Worm (Caenorhabditis elegans): Measurements from ENCODE around the gene srw-21.

The srw-21 gene

ce11 chrV:15521920-15522319 lies 34.1 kb downstream of the srw-21 start, which contains the start of gene lgc-31:
Gene lgc-31 (minus strand): TSS chrV:15522020.
- TF ChIP-seq lsy-2 (tag; optimal IDR thresholded peaks at IDR 0.05) (no peak), nhr-12 (tag; optimal IDR thresholded peaks at IDR 0.05) (no peak), mdl-1 (tag; optimal IDR thresholded peaks at IDR 0.05) (no peak), nhr-21 (tag; optimal IDR thresholded peaks at IDR 0.05) (no peak), snpc-4 (tag; optimal IDR thresholded peaks at IDR 0.05) (no peak), nhr-6 (tag; optimal IDR thresholded peaks at IDR 0.05) (no peak)

ce11 chrV:15529069-15529468 lies 41.2 kb downstream of the srw-21 start, which contains the start of gene srh-276:
Gene srh-276 (plus strand): TSS chrV:15529369.
- TF ChIP-seq lsy-2 (tag; optimal IDR thresholded peaks at IDR 0.05) (no peak), lin-11 (tag; optimal IDR thresholded peaks at IDR 0.05) (no peak), gmeb-1 (tag; optimal IDR thresholded peaks at IDR 0.05) (no peak), egl-27 (tag; optimal IDR thresholded peaks at IDR 0.05) (no peak), nhr-25 (tag; optimal IDR thresholded peaks at IDR 0.05) (no peak), nhr-12 (tag; optimal IDR thresholded peaks at IDR 0.05) (no peak), nhr-11 (tag; optimal IDR thresholded peaks at IDR 0.05) (no peak), nhr-23 (tag; optimal IDR thresholded peaks at IDR 0.05) (no peak), unc-39 (tag; optimal IDR thresholded peaks at IDR 0.05) (no peak), ama-1 (optimal IDR thresholded peaks at IDR 0.05) (no peak), ztf-11 (tag; optimal IDR thresholded peaks at IDR 0.05) (no peak), crh-2 (tag; optimal IDR thresholded peaks at IDR 0.05) (no peak)

DNA sequence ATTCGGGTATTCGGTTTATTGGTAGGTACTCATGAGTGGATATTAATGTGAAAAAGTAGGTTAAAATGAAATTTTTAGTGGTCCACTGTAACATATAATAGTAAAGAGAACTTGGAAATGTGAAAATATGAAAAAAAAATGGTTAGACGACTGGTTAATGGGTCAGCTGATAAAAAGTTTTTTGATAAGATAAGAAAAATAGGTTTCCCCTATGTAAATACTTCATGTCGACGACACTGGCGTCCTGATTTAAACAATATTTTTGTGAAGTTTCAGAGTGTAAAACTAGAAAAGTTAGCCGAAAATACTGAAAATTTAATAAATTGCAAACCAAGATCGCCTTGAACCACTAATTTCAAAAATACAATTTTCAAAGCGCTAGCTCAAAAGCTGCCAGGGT lies 45.2 kb downstream of the srw-21 start, which contains the start of gene F21A3.11:
TSS of gene F21A3.11 (minus strand) at position 117 of the 400 bp plus-strand sequence.
- TF ChIP-seq blmp-1 (tag; optimal IDR thresholded peaks at IDR 0.05; ENCODE audit: insufficient read depth) = no peak
- no peak for TF ChIP-seq C34F6.9 (tag; optimal IDR thresholded peaks at IDR 0.05)
- TF ChIP-seq fos-1 (tag; optimal IDR thresholded peaks at IDR 0.05) = peak; percentile 49
- TF ChIP-seq alr-1 (tag; optimal IDR thresholded peaks at IDR 0.05) = no peak

DNA sequence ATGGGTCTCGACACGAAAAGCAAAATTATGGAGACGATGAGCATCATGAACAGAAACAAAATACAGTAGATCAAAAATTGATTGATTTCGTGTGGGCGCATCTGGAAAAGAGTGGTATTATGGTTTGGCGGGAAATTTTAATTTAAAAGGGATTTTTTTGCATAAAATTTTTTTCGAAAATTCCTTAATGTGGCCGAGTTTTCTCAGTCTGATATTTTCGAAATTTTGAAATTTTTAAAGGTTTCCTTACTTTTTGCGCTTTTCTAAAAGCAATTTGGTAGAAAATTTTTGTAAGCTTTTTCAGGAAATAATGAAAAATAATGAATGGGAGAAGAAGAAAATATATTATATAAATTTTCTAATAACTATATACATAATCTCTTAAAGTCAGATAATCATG lies 46.0 kb downstream of the srw-21 start, which contains the start of gene F21A3.2:
TSS of gene F21A3.2 (minus strand) at position 101 of the 400 bp plus-strand sequence.
- TF ChIP-seq ztf-1 (GFP tag; conservative IDR thresholded peaks at IDR 0.05) = no peak
- TF ChIP-seq blmp-1 (tag; optimal IDR thresholded peaks at IDR 0.05; ENCODE audit: insufficient read depth) = no peak
- no peak for TF ChIP-seq gmeb-1 (tag; optimal IDR thresholded peaks at IDR 0.05)
- TF ChIP-seq nhr-21 (tag; optimal IDR thresholded peaks at IDR 0.05) = no peak
- TF ChIP-seq ceh-82 (tag; optimal IDR thresholded peaks at IDR 0.05) = no peak
- TF ChIP-seq elt-1 (tag; optimal IDR thresholded peaks at IDR 0.05) = no peak

DNA sequence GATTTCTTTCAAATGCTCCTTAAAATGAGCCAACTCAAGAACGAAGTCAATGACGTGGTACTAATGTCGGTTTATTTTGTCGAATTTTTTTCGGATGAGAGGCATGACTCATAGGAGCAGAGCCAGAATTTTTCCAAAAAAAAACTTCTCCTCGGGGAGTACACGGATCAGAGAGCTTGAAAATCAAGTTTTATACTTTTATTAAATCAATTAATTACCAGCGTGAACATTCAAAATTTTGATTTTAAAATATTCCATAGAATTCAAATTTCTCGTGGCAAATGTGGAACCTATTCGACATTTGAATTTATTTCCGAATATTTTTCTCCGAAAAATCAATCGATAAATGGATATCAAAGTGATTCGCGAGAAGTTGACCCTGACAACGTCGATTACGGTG lies 48.5 kb downstream of the srw-21 start, which contains the start of gene F21A3.4:
TSS of gene F21A3.4 (plus strand) at position 301 of the 400 bp plus-strand sequence.
- TF ChIP-seq elt-3 (tag; optimal IDR thresholded peaks at IDR 0.05) (no peak), ztf-1 (GFP tag; conservative IDR thresholded peaks at IDR 0.05) (no peak), sem-4 (tag; optimal IDR thresholded peaks at IDR 0.05) (no peak), nhr-25 (tag; optimal IDR thresholded peaks at IDR 0.05) (no peak), gmeb-1 (tag; optimal IDR thresholded peaks at IDR 0.05) (no peak), peb-1 (tag; optimal IDR thresholded peaks at IDR 0.05) (no peak), alr-1 (tag; optimal IDR thresholded peaks at IDR 0.05) (no peak), unc-55 (GFP tag; optimal IDR thresholded peaks at IDR 0.05) (no peak), zag-1 (tag; optimal IDR thresholded peaks at IDR 0.05) (no peak), dmd-4 (tag; optimal IDR thresholded peaks at IDR 0.05) (no peak), ztf-4 (tag; optimal IDR thresholded peaks at IDR 0.05) (no peak), elt-1 (tag; optimal IDR thresholded peaks at IDR 0.05) (no peak), mdl-1 (tag; optimal IDR thresholded peaks at IDR 0.05) (no peak), nhr-11 (tag; optimal IDR thresholded peaks at IDR 0.05) (no peak), skn-1 (tag; optimal IDR thresholded peaks at IDR 0.05) (no peak), lin-39 (tag; optimal IDR thresholded peaks at IDR 0.05) (no peak)

DNA sequence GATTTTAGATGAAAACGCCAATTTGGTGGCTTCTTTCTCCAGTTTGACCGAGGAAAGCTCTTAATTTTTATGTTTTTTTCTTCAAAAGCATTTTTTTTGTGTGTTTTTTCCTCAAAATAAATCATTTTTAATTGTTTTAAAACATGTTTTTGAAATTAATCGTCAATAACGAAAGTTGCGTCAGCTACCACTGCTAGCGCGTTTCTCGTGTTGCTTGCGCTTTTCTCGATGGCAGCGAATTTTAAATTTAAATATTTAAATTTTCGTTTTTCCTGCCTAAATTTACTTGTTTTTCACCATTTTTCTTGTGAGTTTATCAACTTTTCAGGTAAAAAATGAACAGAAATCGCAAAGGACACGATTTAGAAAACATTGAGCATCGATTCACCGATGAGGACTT lies 50.1 kb downstream of the srw-21 start, which contains the start of gene prde-1:
TSS of gene prde-1 (plus strand) at position 322 of the 400 bp plus-strand sequence.
- no peak for TF ChIP-seq elt-3 (tag; optimal IDR thresholded peaks at IDR 0.05)
- no peak for TF ChIP-seq R02D3.7 (tag; optimal IDR thresholded peaks at IDR 0.05)
